Worm (Caenorhabditis elegans) whole organism, L2 larva: ENCODE measurements around the gene F58G1.7.
A peak's percentile ranks its signal among the peaks of the same experiment; 100 is the strongest.

ENCODE experiments used
- C34F6.9 ChIP-seq: fragments of 150-350 bp; optimal IDR thresholded peaks from 2 replicates; lab custom pipeline; 2014; ENCODE audit warnings: missing biosample characterization, missing genetic modification characterization
- F13H6.1 ChIP-seq: sonication (generic microtip); optimal IDR thresholded peaks from 2 replicates; lab custom pipeline; 2016; ENCODE audit warnings: missing genetic modification characterization, missing compliant biosample characterization
- R02D3.7 ChIP-seq: fragments of 150-350 bp; optimal IDR thresholded peaks from 2 replicates; lab custom pipeline; 2014; ENCODE audit warnings: missing biosample characterization, missing genetic modification characterization
- Y55F3AM.14 ChIP-seq: fragments of 200-800 bp; sonication (Bioruptor generic); optimal IDR thresholded peaks from 2 replicates; lab custom pipeline; 2018; ENCODE audit warnings: mild to moderate bottlenecking, missing genetic modification characterization, missing compliant biosample characterization
- alr-1 ChIP-seq: fragments of 150-350 bp; optimal IDR thresholded peaks from 2 replicates; lab custom pipeline; 2014; ENCODE audit warnings: missing biosample characterization, missing genetic modification characterization
- aly-2 ChIP-seq: fragments of 150-350 bp; optimal IDR thresholded peaks from 2 replicates; lab custom pipeline; 2014; ENCODE audit warnings: missing biosample characterization, missing genetic modification characterization
- ama-1 ChIP-seq: fragments of 150-350 bp; optimal IDR thresholded peaks from 2 replicates; lab custom pipeline; 2018; ENCODE audit warnings: inconsistent platforms
- ceh-16 ChIP-seq: fragments of 150-350 bp; optimal IDR thresholded peaks from 2 replicates; lab custom pipeline; 2014; ENCODE audit warnings: missing biosample characterization, missing genetic modification characterization
- crh-2 ChIP-seq: sonication (generic microtip); optimal IDR thresholded peaks from 2 replicates; lab custom pipeline; 2017; ENCODE audit warnings: missing biosample characterization, missing genetic modification characterization
- dmd-4 ChIP-seq: sonication (generic microtip); optimal IDR thresholded peaks from 2 replicates; lab custom pipeline; 2017; ENCODE audit warnings: missing biosample characterization, missing genetic modification characterization
- egl-27 ChIP-seq: sonication (generic microtip); optimal IDR thresholded peaks from 3 replicates; lab custom pipeline; 2017; ENCODE audit warnings: missing biosample characterization, missing genetic modification reagents, missing genetic modification characterization
- elt-3 ChIP-seq: sonication (generic microtip); optimal IDR thresholded peaks from 2 replicates; lab custom pipeline; 2017; ENCODE audit warnings: missing biosample characterization, missing genetic modification characterization
- fos-1 ChIP-seq: fragments of 150-350 bp; optimal IDR thresholded peaks from 2 replicates; lab custom pipeline; 2014; ENCODE audit warnings: missing biosample characterization, missing genetic modification characterization
- lin-13 ChIP-seq: fragments of 150-350 bp; optimal IDR thresholded peaks from 2 replicates; lab custom pipeline; 2014; ENCODE audit warnings: missing biosample characterization, missing genetic modification reagents, missing genetic modification characterization
- lin-39 ChIP-seq: fragments of 150-350 bp; optimal IDR thresholded peaks from 2 replicates; lab custom pipeline; 2014; ENCODE audit warnings: missing biosample characterization, missing genetic modification reagents, missing genetic modification characterization
- lsy-2 ChIP-seq, 2 experiments: fragments of 150-350 bp in 1 of 2; sonication (generic microtip) in 1 of 2; optimal IDR thresholded peaks; 2 replicates each; lab custom pipeline; 2014 to 2017; ENCODE audit warnings: missing biosample characterization in 2 of 2, missing genetic modification characterization in 2 of 2
- mdl-1 ChIP-seq, 2 experiments: fragments of 150-350 bp in 1 of 2; sonication (generic microtip) in 1 of 2; optimal IDR thresholded peaks; 2 replicates each; lab custom pipeline; 2017; ENCODE audit warnings: missing biosample characterization in 2 of 2, missing genetic modification characterization in 2 of 2
- nhr-10 ChIP-seq: sonication (generic microtip); optimal IDR thresholded peaks from 2 replicates; lab custom pipeline; 2017; ENCODE audit warnings: missing biosample characterization, missing genetic modification characterization
- nhr-11 ChIP-seq: fragments of 150-350 bp; optimal IDR thresholded peaks from 2 replicates; lab custom pipeline; 2014; ENCODE audit warnings: missing biosample characterization, missing genetic modification characterization
- nhr-12 ChIP-seq: fragments of 150-350 bp; optimal IDR thresholded peaks from 2 replicates; lab custom pipeline; 2014; ENCODE audit warnings: missing biosample characterization, missing genetic modification characterization
- nhr-129 ChIP-seq: fragments of 150-350 bp; optimal IDR thresholded peaks from 2 replicates; lab custom pipeline; 2014; ENCODE audit warnings: missing biosample characterization, missing genetic modification characterization
- nhr-21 ChIP-seq: fragments of 150-350 bp; optimal IDR thresholded peaks from 2 replicates; lab custom pipeline; 2014; ENCODE audit warnings: missing biosample characterization, missing genetic modification characterization
- nhr-237 ChIP-seq: fragments of 150-350 bp; optimal IDR thresholded peaks from 2 replicates; lab custom pipeline; 2014; ENCODE audit warnings: missing biosample characterization, missing genetic modification characterization
- nhr-25 ChIP-seq: fragments of 150-350 bp; sonication (generic microtip); optimal IDR thresholded peaks from 3 replicates; lab custom pipeline; 2014; ENCODE audit warnings: missing biosample characterization, missing genetic modification characterization
- nhr-6 ChIP-seq: fragments of 150-350 bp; optimal IDR thresholded peaks from 2 replicates; lab custom pipeline; 2014; ENCODE audit warnings: missing biosample characterization, missing genetic modification characterization
- nhr-77 ChIP-seq: fragments of 150-350 bp; optimal IDR thresholded peaks from 2 replicates; lab custom pipeline; 2014; ENCODE audit warnings: missing biosample characterization, missing genetic modification characterization
- sem-4 ChIP-seq: fragments of 150-350 bp; optimal IDR thresholded peaks from 2 replicates; lab custom pipeline; 2014; ENCODE audit warnings: missing biosample characterization, missing genetic modification reagents, missing genetic modification characterization
- skn-1 ChIP-seq: sonication (generic microtip); optimal IDR thresholded peaks from 2 replicates; lab custom pipeline; 2017; ENCODE audit warnings: missing biosample characterization, missing genetic modification characterization
- sma-3 ChIP-seq: sonication (generic microtip); optimal IDR thresholded peaks from 2 replicates; lab custom pipeline; 2016; ENCODE audit warnings: missing genetic modification reagents, missing genetic modification characterization, missing compliant biosample characterization
- sma-9 ChIP-seq, 2 experiments: fragments of 150-350 bp in 1 of 2; sonication (generic microtip) in 1 of 2; optimal IDR thresholded peaks; 2 replicates each; lab custom pipeline; 2014 to 2016; ENCODE audit warnings: missing genetic modification characterization in 2 of 2, mild to moderate bottlenecking in 1 of 2, missing biosample characterization in 1 of 2, missing compliant biosample characterization in 1 of 2, missing genetic modification reagents in 1 of 2, moderate library complexity in 1 of 2
- snpc-4 ChIP-seq: fragments of 150-350 bp; optimal IDR thresholded peaks from 2 replicates; lab custom pipeline; 2014; ENCODE audit warnings: missing biosample characterization, missing genetic modification characterization
- unc-55 ChIP-seq: fragments of 150-350 bp; sonication (generic microtip); optimal IDR thresholded peaks from 3 replicates; lab custom pipeline; 2014; ENCODE audit warnings: missing biosample characterization, missing genetic modification reagents, missing genetic modification characterization
- unc-62 ChIP-seq: fragments of 150-350 bp; optimal IDR thresholded peaks from 2 replicates; lab custom pipeline; 2014; ENCODE audit warnings: missing biosample characterization, missing genetic modification reagents, missing genetic modification characterization
- ztf-1 ChIP-seq: fragments of 200-800 bp; sonication (Bioruptor generic); conservative IDR thresholded peaks from 2 replicates; pipeline ENCODE4 v1.3.6; 2022; ENCODE audit warnings: missing genetic modification characterization, missing compliant biosample characterization
- ztf-11 ChIP-seq: sonication (generic microtip); optimal IDR thresholded peaks from 2 replicates; lab custom pipeline; 2017; ENCODE audit warnings: missing biosample characterization, missing genetic modification characterization
- ztf-4 ChIP-seq: fragments of 150-350 bp; optimal IDR thresholded peaks from 2 replicates; lab custom pipeline; 2014; ENCODE audit warnings: missing biosample characterization, missing genetic modification characterization

F58G1.7 gene

ce11 chrII:12991594-12991993 is 43.5 kb upstream of the F58G1.7 start:
- TF ChIP-seq nhr-12 (tag; lab: Kevin White, UChicago) (no peak), nhr-11 (tag; lab: Kevin White, UChicago) (no peak), alr-1 (no peak), ceh-16 (tag; lab: Kevin White, UChicago) (peak; percentile 92), unc-55 (GFP tag; lab: Kevin White, UChicago) (no peak), aly-2 (no peak), fos-1 (tag; lab: Kevin White, UChicago) (no peak), mdl-1 (tag; optimal IDR thresholded peaks at IDR 0.05; lab: Kevin White, UChicago) (no peak), unc-62 (GFP tag; lab: Kevin White, UChicago) (no peak), lin-39 (no peak), nhr-10 (no peak), nhr-6 (tag; lab: Kevin White, UChicago) (no peak), nhr-25 (tag; lab: Kevin White, UChicago) (peak; percentile 41), crh-2 (tag; lab: Kevin White, UChicago) (no peak), R02D3.7 (no peak), ztf-11 (no peak)

- TF ChIP-seq Y55F3AM.14 (GFP tag; lab: Kevin White, UChicago) = no peak
- no peak for TF ChIP-seq ztf-4 (tag; lab: Kevin White, UChicago)
- no peak for TF ChIP-seq lin-39
- no peak for TF ChIP-seq skn-1 (tag; lab: Kevin White, UChicago)
- TF ChIP-seq nhr-10 = no peak
- no peak for TF ChIP-seq fos-1 (tag; lab: Kevin White, UChicago)
- TF ChIP-seq C34F6.9 (tag; lab: Kevin White, UChicago) = no peak
- TF ChIP-seq ama-1 (lab: Kevin White, UChicago) = no peak
- TF ChIP-seq sma-3 = no peak
- TF ChIP-seq nhr-77 (tag; lab: Kevin White, UChicago) = no peak
- TF ChIP-seq mdl-1 (tag; optimal IDR thresholded peaks at IDR 0.05; lab: Kevin White, UChicago) = no peak
- TF ChIP-seq nhr-21 = no peak
- no peak for TF ChIP-seq egl-27 (tag; lab: Kevin White, UChicago)
- no peak for TF ChIP-seq dmd-4
- no peak for TF ChIP-seq ceh-16 (tag; lab: Kevin White, UChicago)
- no peak for TF ChIP-seq unc-55 (GFP tag; lab: Kevin White, UChicago)
- TF ChIP-seq nhr-237 (tag; lab: Kevin White, UChicago) = no peak
- TF ChIP-seq F13H6.1 = no peak
- no peak for TF ChIP-seq elt-3 (tag; lab: Kevin White, UChicago)
These were observed 43.0 kb upstream of the F58G1.7 start for ce11 chrII:12990964-12991593.

ce11 chrII:12990191-12990590 is 42.1 kb upstream of the F58G1.7 start:
- TF ChIP-seq lsy-2 (tag; optimal IDR thresholded peaks at IDR 0.05; lab: Kevin White, UChicago) (no peak), R02D3.7 (no peak), sem-4 (tag; lab: Kevin White, UChicago) (no peak), dmd-4 (no peak), nhr-6 (tag; lab: Kevin White, UChicago) (no peak), nhr-10 (no peak), lin-13 (no peak), alr-1 (no peak), nhr-11 (tag; lab: Kevin White, UChicago) (no peak), nhr-129 (tag; lab: Kevin White, UChicago) (no peak), snpc-4 (tag; lab: Kevin White, UChicago) (no peak), nhr-237 (tag; lab: Kevin White, UChicago) (no peak), fos-1 (tag; lab: Kevin White, UChicago) (no peak), ceh-16 (tag; lab: Kevin White, UChicago) (no peak)
- TF ChIP-seq, all 48 proteins: peak for 0

ce11 chrII:12987799-12988198 is 39.7 kb upstream of the F58G1.7 start:
- no peak for TF ChIP-seq unc-55 (GFP tag; lab: Kevin White, UChicago)
- no peak for TF ChIP-seq nhr-25 (tag; lab: Kevin White, UChicago)
- TF ChIP-seq ztf-1 = no peak
- no peak for TF ChIP-seq sma-9 (GFP tag; optimal IDR thresholded peaks at IDR 0.05; lab: Kevin White, UChicago)
- TF ChIP-seq sma-9 (tag; optimal IDR thresholded peaks at IDR 0.05; lab: Kevin White, UChicago) = no peak
